Worm (Caenorhabditis elegans): Measurements from ENCODE around the gene W03C9.1.
A peak's percentile ranks its signal among the peaks of the same experiment; 100 is the strongest.

Gene W03C9.1

DNA sequence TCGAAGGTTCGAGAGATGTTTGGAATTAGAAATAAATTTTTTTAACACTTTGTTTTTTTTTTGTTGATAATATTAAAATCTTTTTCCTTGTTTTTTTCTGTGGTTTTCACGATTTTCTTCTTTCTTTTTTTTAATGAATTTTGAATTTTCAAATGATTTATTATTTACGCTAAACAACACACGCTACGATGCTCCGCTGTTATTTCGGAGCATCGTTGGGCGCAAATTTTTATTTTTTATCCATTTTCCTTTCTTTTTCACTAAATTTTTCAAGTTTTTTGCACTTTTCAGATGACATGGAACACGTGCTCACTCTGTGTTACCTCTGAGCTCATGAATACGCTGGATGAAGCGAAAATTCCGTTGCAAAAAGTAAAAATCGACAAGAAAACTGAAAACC lies at the start of gene W03C9.1, which contains the start of gene W03C9.2:
Gene W03C9.1, minus strand, starts transcription at position 46 of the 400 bp plus-strand sequence.
Gene W03C9.2, plus strand, starts transcription at position 286 of the 400 bp plus-strand sequence.
- TF ChIP-seq hmg-11 (tag; optimal IDR thresholded peaks at IDR 0.05): no peak
- peak; percentile 11 for TF ChIP-seq lin-15B (tag; optimal IDR thresholded peaks at IDR 0.05)

DNA sequence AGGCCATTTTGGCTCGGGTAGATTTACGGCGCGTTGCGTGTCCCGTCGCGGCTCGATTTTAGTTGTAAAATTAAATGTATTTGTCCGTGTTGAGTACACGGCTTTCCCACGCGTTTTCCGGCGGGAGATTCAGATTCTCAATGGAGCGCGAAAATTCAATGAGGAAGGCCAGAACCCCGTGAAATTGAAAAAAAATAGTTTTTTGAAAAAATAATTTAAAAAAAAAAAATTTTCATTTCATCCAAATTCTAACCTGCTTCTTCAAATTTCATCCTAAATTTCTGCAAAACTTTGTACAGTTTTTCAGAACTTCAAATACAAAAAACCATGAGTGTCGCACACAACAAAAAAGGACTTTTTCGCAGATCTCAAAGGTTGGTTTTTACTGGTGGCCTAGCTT lies 46.8 kb upstream of the W03C9.1 start, which contains the start of gene glb-29:
Gene glb-29, plus strand, starts transcription at position 301 of the 400 bp plus-strand sequence.
- TF ChIP-seq nhr-77 (tag; optimal IDR thresholded peaks at IDR 0.05) (no peak), unc-39 (tag; optimal IDR thresholded peaks at IDR 0.05) (no peak), jun-1 (tag; optimal IDR thresholded peaks at IDR 0.05) (no peak), lsy-12 (tag; optimal IDR thresholded peaks at IDR 0.05) (no peak), ZK546.5 (tag; optimal IDR thresholded peaks at IDR 0.05) (no peak), R02D3.7 (tag; optimal IDR thresholded peaks at IDR 0.05) (no peak), mml-1 (tag; optimal IDR thresholded peaks at IDR 0.05) (no peak), sea-2 (GFP tag; optimal IDR thresholded peaks at IDR 0.05) (no peak)

DNA sequence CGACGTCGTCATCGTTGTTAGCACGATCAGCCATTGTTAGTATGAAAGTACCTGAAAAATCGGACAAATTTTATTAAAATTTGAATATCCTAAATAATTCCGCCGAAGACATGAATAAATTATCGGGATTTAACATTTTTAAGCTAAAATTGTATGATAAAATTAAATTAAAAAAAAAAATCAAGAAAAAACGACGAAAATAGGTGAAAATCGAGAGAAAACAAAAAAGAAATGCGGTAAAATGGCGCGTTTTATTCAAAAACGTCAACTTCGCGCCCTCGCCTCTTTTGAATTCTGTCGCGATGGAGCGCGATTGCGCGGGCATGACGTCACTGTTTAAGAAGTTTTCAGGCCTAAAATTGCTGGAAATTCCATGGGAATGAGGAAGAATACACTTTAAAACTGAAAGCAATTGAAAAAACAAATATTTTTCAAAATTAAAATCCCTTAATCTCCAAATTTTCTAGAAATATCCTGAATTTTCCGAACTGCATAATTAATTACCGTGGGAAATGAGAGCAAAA lies 44.7 kb upstream of the W03C9.1 start, which contains the start of gene mcm-2:
Gene mcm-2, minus strand, starts transcription at position 51 of the 524 bp plus-strand sequence.
- TF ChIP-seq skn-1 (tag; optimal IDR thresholded peaks at IDR 0.05) (no peak), fkh-10 (GFP tag; optimal IDR thresholded peaks at IDR 0.05) (no peak), pha-4 (tag; optimal IDR thresholded peaks at IDR 0.05) (peak; percentile 67), ztf-11 (tag; optimal IDR thresholded peaks at IDR 0.05) (no peak), eor-1 (tag; optimal IDR thresholded peaks at IDR 0.05) (no peak), nhr-23 (tag; optimal IDR thresholded peaks at IDR 0.05) (peak; percentile 25), nhr-77 (tag; optimal IDR thresholded peaks at IDR 0.05) (peak; percentile 15), lsy-12 (tag; optimal IDR thresholded peaks at IDR 0.05) (no peak), nhr-25 (tag; optimal IDR thresholded peaks at IDR 0.05) (no peak), jun-1 (tag; optimal IDR thresholded peaks at IDR 0.05) (no peak), unc-39 (tag; optimal IDR thresholded peaks at IDR 0.05) (no peak), nhr-76 (tag; optimal IDR thresholded peaks at IDR 0.05) (no peak), fkh-2 (tag; optimal IDR thresholded peaks at IDR 0.05) (no peak), daf-12 (tag; optimal IDR thresholded peaks at IDR 0.05) (no peak), ztf-4 (tag; optimal IDR thresholded peaks at IDR 0.05) (no peak), lin-15B (tag; optimal IDR thresholded peaks at IDR 0.05) (peak; percentile 81), nfya-1 (tag; optimal IDR thresholded peaks at IDR 0.05; ENCODE audit: insufficient read depth) (no peak), nhr-67 (tag; optimal IDR thresholded peaks at IDR 0.05) (no peak), aly-2 (tag; optimal IDR thresholded peaks at IDR 0.05) (no peak), ceh-9 (tag; optimal IDR thresholded peaks at IDR 0.05) (no peak), nhr-12 (tag; optimal IDR thresholded peaks at IDR 0.05) (no peak), elt-2 (tag; optimal IDR thresholded peaks at IDR 0.05) (peak; percentile 33), elt-1 (tag; optimal IDR thresholded peaks at IDR 0.05) (peak; percentile 31), nhr-28 (tag; optimal IDR thresholded peaks at IDR 0.05) (no peak), egl-5 (tag; optimal IDR thresholded peaks at IDR 0.05) (no peak), ama-1 (optimal IDR thresholded peaks at IDR 0.05) (no peak), elt-3 (tag; optimal IDR thresholded peaks at IDR 0.05) (no peak), nhr-11 (tag; optimal IDR thresholded peaks at IDR 0.05) (no peak), zag-1 (tag; optimal IDR thresholded peaks at IDR 0.05) (no peak), sea-2 (GFP tag; optimal IDR thresholded peaks at IDR 0.05) (no peak), R02D3.7 (tag; optimal IDR thresholded peaks at IDR 0.05) (peak; percentile 19), ceh-16 (tag; optimal IDR thresholded peaks at IDR 0.05) (no peak), snpc-4 (tag; optimal IDR thresholded peaks at IDR 0.05) (peak; percentile 14), nhr-237 (tag; optimal IDR thresholded peaks at IDR 0.05) (no peak), mdl-1 (tag; optimal IDR thresholded peaks at IDR 0.05) (no peak)

DNA sequence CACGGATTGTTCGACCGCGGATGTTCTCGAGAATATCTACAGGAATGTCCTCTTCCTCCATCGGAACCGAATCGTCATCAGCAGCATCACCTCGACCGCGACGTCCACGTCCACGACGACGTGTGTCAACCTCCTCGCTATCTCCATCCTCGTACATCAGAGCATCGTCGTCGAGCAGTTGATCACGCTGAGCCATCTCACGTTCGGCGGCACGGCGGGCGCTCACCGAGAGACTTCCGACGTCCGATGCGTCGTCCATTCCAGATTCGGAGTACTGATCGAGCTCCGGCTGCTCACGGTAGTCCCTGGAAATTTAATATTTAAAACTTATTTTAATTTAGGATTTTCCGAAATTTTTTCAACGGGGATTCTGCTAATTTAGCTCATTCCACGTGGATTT lies 44.1 kb upstream of the W03C9.1 start:
- TF ChIP-seq nfya-1 (tag; optimal IDR thresholded peaks at IDR 0.05; ENCODE audit: insufficient read depth): no peak
- no peak for TF ChIP-seq daf-12 (tag; optimal IDR thresholded peaks at IDR 0.05)
- TF ChIP-seq lin-15B (tag; optimal IDR thresholded peaks at IDR 0.05): no peak

All from whole organism, L3 larva.